Fruit fly (Drosophila melanogaster): Measurements from ENCODE around the gene Cpsf5.

Cpsf5 gene

dm6 chr3L:9455819-9456388 lies 45.1 kb downstream of the Cpsf5 start, which contains the start of the genes phol and CG3552:
Gene phol, minus strand, starts transcription at chr3L:9456281.
Gene CG3552, plus strand, starts transcription at chr3L:9456318.
- TF ChIP-seq ttk (optimal IDR thresholded peaks at IDR 0.05) (no peak), h (optimal IDR thresholded peaks at IDR 0.05) (no peak), insv (optimal IDR thresholded peaks at IDR 0.05) (no peak), psq (optimal IDR thresholded peaks at IDR 0.05) (no peak), Sin3A (optimal IDR thresholded peaks at IDR 0.05) (no peak), Myc (optimal IDR thresholded peaks at IDR 0.05) (no peak)

- TF ChIP-seq Sin3A (optimal IDR thresholded peaks at IDR 0.05) (no peak), insv (optimal IDR thresholded peaks at IDR 0.05) (no peak), psq (optimal IDR thresholded peaks at IDR 0.05) (no peak), ttk (optimal IDR thresholded peaks at IDR 0.05) (no peak), h (optimal IDR thresholded peaks at IDR 0.05) (no peak), Myc (optimal IDR thresholded peaks at IDR 0.05) (no peak)
Measured at dm6 chr3L:9456389-9456788, 45.6 kb downstream of the Cpsf5 start.

dm6 chr3L:9457619-9458092 lies 46.8 kb downstream of the Cpsf5 start, which contains the start of gene CG3437:
Gene CG3437, minus strand, starts transcription at chr3L:9457669.
- no peak for TF ChIP-seq psq (optimal IDR thresholded peaks at IDR 0.05)
- no peak for TF ChIP-seq insv (optimal IDR thresholded peaks at IDR 0.05)
- no peak for TF ChIP-seq Myc (optimal IDR thresholded peaks at IDR 0.05)

- TF ChIP-seq Myc (optimal IDR thresholded peaks at IDR 0.05) (no peak), ttk (optimal IDR thresholded peaks at IDR 0.05) (no peak), h (optimal IDR thresholded peaks at IDR 0.05) (no peak)
Measured at dm6 chr3L:9460775-9461491, 50.1 kb downstream of the Cpsf5 start, which contains the start of the genes CG3434 and CG44838. Gene CG3434, minus strand, starts transcription at chr3L:9460799. Gene CG44838, plus strand, starts transcription at chr3L:9461050.

dm6 chr3L:9461670-9462246 lies 50.9 kb downstream of the Cpsf5 start:
- TF ChIP-seq Sin3A (optimal IDR thresholded peaks at IDR 0.05): no peak
- no peak for TF ChIP-seq psq (optimal IDR thresholded peaks at IDR 0.05)
- TF ChIP-seq ttk (optimal IDR thresholded peaks at IDR 0.05): no peak
- TF ChIP-seq h (optimal IDR thresholded peaks at IDR 0.05): no peak
- no peak for TF ChIP-seq insv (optimal IDR thresholded peaks at IDR 0.05)
- TF ChIP-seq Myc (optimal IDR thresholded peaks at IDR 0.05): no peak

dm6 chr3L:9462247-9462769 lies 51.5 kb downstream of the Cpsf5 start:
- TF ChIP-seq insv (optimal IDR thresholded peaks at IDR 0.05) (no peak), Myc (optimal IDR thresholded peaks at IDR 0.05) (no peak), h (optimal IDR thresholded peaks at IDR 0.05) (no peak)

dm6 chr3L:9462794-9463193 lies 52.0 kb downstream of the Cpsf5 start:
- TF ChIP-seq ttk (optimal IDR thresholded peaks at IDR 0.05) (no peak), psq (optimal IDR thresholded peaks at IDR 0.05) (no peak), h (optimal IDR thresholded peaks at IDR 0.05) (no peak), insv (optimal IDR thresholded peaks at IDR 0.05) (no peak), Sin3A (optimal IDR thresholded peaks at IDR 0.05) (no peak), Myc (optimal IDR thresholded peaks at IDR 0.05) (no peak)

All from Kc167 (cell line).